Worm (Caenorhabditis elegans) whole organism, young adult: ENCODE data around the gene ZK512.11.

Experiments used
- ccch-3 ChIP-seq: fragments of 200-800 bp; sonication (Bioruptor generic); optimal IDR thresholded peaks from 2 replicates; lab custom pipeline; 2018; ENCODE audit warnings: mild to moderate bottlenecking, missing genetic modification characterization, missing compliant biosample characterization
- mel-28 ChIP-seq: sonication (generic microtip); optimal IDR thresholded peaks from 2 replicates; lab custom pipeline; 2016; ENCODE audit warnings: borderline replicate concordance, mild to moderate bottlenecking, missing genetic modification characterization, missing compliant biosample characterization
- nhr-80 ChIP-seq: sonication (generic microtip); optimal IDR thresholded peaks from 2 replicates; lab custom pipeline; 2016; ENCODE audit warnings: missing genetic modification characterization, missing compliant biosample characterization
- snpc-1.3 ChIP-seq: sonication (generic microtip); optimal IDR thresholded peaks from 2 replicates; lab custom pipeline; 2017; ENCODE audit warnings: missing genetic modification characterization, mild to moderate bottlenecking, missing compliant biosample characterization, antibody characterized with exemption, moderate library complexity, missing genotype, missing genetic modification reagents; ENCODE audit not compliant: insufficient read depth

ce11 chrIII:9115745-9116144 lies 28.3 kb upstream of the ZK512.11 start:
- TF ChIP-seq ccch-3 (GFP tag; lab: Kevin White, UChicago) = no peak
- TF ChIP-seq snpc-1.3 = no peak
- no peak for TF ChIP-seq mel-28 (tag; lab: Kevin White, UChicago)
- no peak for TF ChIP-seq nhr-80 (tag; lab: Kevin White, UChicago)
